Fruit fly (Drosophila melanogaster): Measurements from ENCODE around the gene CG31041.

DNA sequence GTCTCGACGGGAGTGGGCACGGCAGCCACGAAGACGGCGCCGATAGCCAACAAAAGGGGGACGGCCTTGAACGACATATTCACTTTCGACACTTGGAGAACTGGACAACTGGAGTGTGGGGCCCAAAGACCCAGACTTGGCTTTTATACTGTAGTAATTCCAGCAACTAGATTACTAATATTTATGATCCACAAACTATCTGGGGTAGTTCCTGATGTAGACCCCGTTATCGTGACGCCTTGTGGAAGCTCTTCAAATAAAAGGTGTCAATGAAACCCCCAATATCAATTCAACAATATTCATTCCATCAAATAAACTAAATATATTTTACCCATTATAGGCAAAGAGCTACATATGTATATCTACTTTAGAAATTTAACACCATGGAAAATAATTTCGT lies at the start of gene CG31041:
- TF ChIP-seq CG6808 (GFP tag; optimal IDR thresholded peaks at IDR 0.05) (no peak), lz (GFP tag; optimal IDR thresholded peaks at IDR 0.05) (no peak), Sox14 (GFP tag; optimal IDR thresholded peaks at IDR 0.05) (no peak), Hr39 (GFP tag; optimal IDR thresholded peaks at IDR 0.05) (no peak), Blimp-1 (GFP tag; optimal IDR thresholded peaks at IDR 0.05) (no peak), OdsH (GFP tag; optimal IDR thresholded peaks at IDR 0.05) (no peak), CG34406 (GFP tag; optimal IDR thresholded peaks at IDR 0.05) (no peak), Gug (GFP tag; IDR thresholded peaks at IDR 0.05) (no peak), CG4318 (GFP tag; optimal IDR thresholded peaks at IDR 0.05) (no peak), Hr4 (GFP tag; optimal IDR thresholded peaks at IDR 0.05) (no peak), fd59A (GFP tag; optimal IDR thresholded peaks at IDR 0.05) (no peak), Ets96B (tag; optimal IDR thresholded peaks at IDR 0.05) (no peak)

All from whole organism, prepupa.